Worm (Caenorhabditis elegans) whole organism, L1 larva: ENCODE data around the gene spig-7.
A peak's percentile ranks its signal among the peaks of the same experiment; 100 is the strongest.

Experiments used
- C16A3.4 ChIP-seq: fragments of 150-350 bp; optimal IDR thresholded peaks from 2 replicates; lab custom pipeline; 2014; ENCODE audit warnings: missing biosample characterization, missing genetic modification characterization
- C34B4.2 ChIP-seq: sonication (generic microtip); optimal IDR thresholded peaks from 2 replicates; lab custom pipeline; 2017; ENCODE audit warnings: mild to moderate bottlenecking, missing genetic modification characterization, missing compliant biosample characterization
- ama-1 ChIP-seq: fragments of 150-350 bp; optimal IDR thresholded peaks from 2 replicates; lab custom pipeline; 2014
- ceh-8 ChIP-seq: fragments of 200-800 bp; sonication (Bioruptor generic); optimal IDR thresholded peaks from 2 replicates; lab custom pipeline; 2018; ENCODE audit warnings: mild to moderate bottlenecking, missing genetic modification characterization, moderate library complexity, missing compliant biosample characterization
- ceh-82 ChIP-seq, 3 experiments: fragments of 150-350 bp in 1 of 3; sonication (generic microtip) in 2 of 3; optimal IDR thresholded peaks; 2 replicates each; lab custom pipeline; 2014 to 2017; ENCODE audit warnings: missing biosample characterization in 3 of 3, missing genetic modification characterization in 3 of 3
- ceh-88 ChIP-seq: fragments of 200-800 bp; sonication (Bioruptor generic); IDR thresholded peaks from 2 replicates; pipeline ENCODE4 v1.3.6; 2022; ENCODE audit warnings: missing genetic modification characterization, missing compliant biosample characterization
- ceh-90 ChIP-seq: sonication (generic microtip); optimal IDR thresholded peaks from 2 replicates; lab custom pipeline; 2016; ENCODE audit warnings: missing genetic modification characterization, missing compliant biosample characterization
- ces-1 ChIP-seq: fragments of 150-350 bp; optimal IDR thresholded peaks from 2 replicates; lab custom pipeline; 2014; ENCODE audit warnings: missing biosample characterization, missing genetic modification reagents, missing genetic modification characterization
- dpl-1 ChIP-seq, 3 experiments: fragments of 150-350 bp in 2 of 3; sonication (generic microtip) in 1 of 3; optimal IDR thresholded peaks; 2 replicates each; lab custom pipeline; 2014 to 2017; ENCODE audit warnings: missing biosample characterization in 3 of 3, missing genetic modification characterization in 3 of 3, missing genetic modification reagents in 3 of 3
- dsc-1 ChIP-seq: sonication (generic microtip); optimal IDR thresholded peaks from 2 replicates; lab custom pipeline; 2016; ENCODE audit warnings: mild to moderate bottlenecking, missing genetic modification characterization, missing compliant biosample characterization
- efl-3 ChIP-seq: fragments of 200-800 bp; sonication (Bioruptor generic); optimal IDR thresholded peaks from 2 replicates; lab custom pipeline; 2018; ENCODE audit warnings: mild to moderate bottlenecking, missing genetic modification characterization, missing compliant biosample characterization
- egl-13 ChIP-seq: sonication (generic microtip); optimal IDR thresholded peaks from 2 replicates; lab custom pipeline; 2016; ENCODE audit warnings: missing genotype, missing genetic modification reagents, missing genetic modification characterization, missing compliant biosample characterization
- ets-5 ChIP-seq: fragments of 200-800 bp; sonication (Bioruptor generic); IDR thresholded peaks from 2 replicates; pipeline ENCODE4 v1.3.6; 2022; ENCODE audit warnings: missing genetic modification characterization, missing compliant biosample characterization
- fkh-10 ChIP-seq: sonication (generic microtip); optimal IDR thresholded peaks from 2 replicates; lab custom pipeline; 2017; ENCODE audit warnings: missing biosample characterization, missing genetic modification reagents, missing genetic modification characterization
- fkh-4 ChIP-seq: sonication (generic microtip); optimal IDR thresholded peaks from 2 replicates; lab custom pipeline; 2016; ENCODE audit warnings: missing compliant biosample characterization, missing genetic modification characterization, borderline replicate concordance
- fkh-8 ChIP-seq: sonication (generic microtip); optimal IDR thresholded peaks from 2 replicates; lab custom pipeline; 2016; ENCODE audit warnings: mild to moderate bottlenecking, missing genetic modification characterization, missing compliant biosample characterization
- fos-1 ChIP-seq: fragments of 150-350 bp; optimal IDR thresholded peaks from 2 replicates; lab custom pipeline; 2014; ENCODE audit warnings: missing biosample characterization, missing genetic modification characterization
- hlh-17 ChIP-seq: fragments of 200-800 bp; sonication (Bioruptor generic); optimal IDR thresholded peaks from 2 replicates; lab custom pipeline; 2018; ENCODE audit warnings: missing genetic modification characterization, mild to moderate bottlenecking, missing compliant biosample characterization, moderate library complexity, borderline replicate concordance
- hlh-4 ChIP-seq: sonication (generic microtip); optimal IDR thresholded peaks from 2 replicates; lab custom pipeline; 2016; ENCODE audit warnings: mild to moderate bottlenecking, missing genetic modification characterization, missing compliant biosample characterization
- irx-1 ChIP-seq: sonication (generic microtip); optimal IDR thresholded peaks from 2 replicates; lab custom pipeline; 2016; ENCODE audit warnings: missing genetic modification characterization, missing compliant biosample characterization
- isw-1 ChIP-seq: fragments of 200-800 bp; sonication (Bioruptor generic); IDR thresholded peaks from 2 replicates; pipeline ENCODE4 v1.3.6; 2022; ENCODE audit warnings: missing genetic modification characterization, missing compliant biosample characterization
- jun-1 ChIP-seq: fragments of 150-350 bp; optimal IDR thresholded peaks from 2 replicates; lab custom pipeline; 2014; ENCODE audit warnings: missing biosample characterization, missing genetic modification reagents, missing genetic modification characterization
- lin-14 ChIP-seq: fragments of 200-800 bp; sonication (Bioruptor generic); optimal IDR thresholded peaks from 2 replicates; lab custom pipeline; 2018; ENCODE audit warnings: mild to moderate bottlenecking, missing genetic modification characterization, moderate library complexity, missing compliant biosample characterization
- lin-35 ChIP-seq, 2 experiments: fragments of 150-350 bp; optimal IDR thresholded peaks; 2 replicates each; lab custom pipeline; 2014; ENCODE audit warnings: missing biosample characterization in 2 of 2, missing genetic modification characterization in 2 of 2, missing genetic modification reagents in 2 of 2
- mdl-1 ChIP-seq, 2 experiments: fragments of 150-350 bp; optimal IDR thresholded peaks; 2 replicates each; lab custom pipeline; 2014 to 2017; ENCODE audit warnings: missing biosample characterization in 2 of 2, missing genetic modification characterization in 2 of 2, inconsistent platforms in 1 of 2
- mep-1 ChIP-seq: fragments of 150-350 bp; optimal IDR thresholded peaks from 2 replicates; lab custom pipeline; 2014; ENCODE audit warnings: missing biosample characterization, missing genetic modification characterization
- nhr-12 ChIP-seq: sonication (generic microtip); optimal IDR thresholded peaks from 2 replicates; lab custom pipeline; 2017; ENCODE audit warnings: missing biosample characterization, missing genetic modification characterization
- nhr-19 ChIP-seq: fragments of 200-800 bp; sonication (Bioruptor generic); conservative IDR thresholded peaks from 2 replicates; pipeline ENCODE4 v1.3.6; 2022; ENCODE audit warnings: missing genetic modification characterization, missing compliant biosample characterization
- nhr-20 ChIP-seq: sonication (generic microtip); optimal IDR thresholded peaks from 2 replicates; lab custom pipeline; 2016; ENCODE audit warnings: mild to moderate bottlenecking, missing genetic modification characterization, missing compliant biosample characterization
- nhr-28 ChIP-seq: fragments of 150-350 bp; optimal IDR thresholded peaks from 2 replicates; lab custom pipeline; 2014; ENCODE audit warnings: missing biosample characterization, missing genetic modification characterization
- nhr-47 ChIP-seq: sonication (generic microtip); optimal IDR thresholded peaks from 2 replicates; lab custom pipeline; 2016; ENCODE audit warnings: mild to moderate bottlenecking, missing genetic modification characterization, moderate library complexity, missing compliant biosample characterization
- nhr-71 ChIP-seq: sonication (generic microtip); optimal IDR thresholded peaks from 2 replicates; lab custom pipeline; 2016; ENCODE audit warnings: mild to moderate bottlenecking, missing genetic modification characterization, moderate library complexity, missing compliant biosample characterization
- nhr-77 ChIP-seq: fragments of 150-350 bp; optimal IDR thresholded peaks from 2 replicates; lab custom pipeline; 2014; ENCODE audit warnings: missing biosample characterization, missing genetic modification characterization
- nhr-85 ChIP-seq: sonication (generic microtip); peaks from one replicate; lab custom pipeline; 2016; ENCODE audit warnings: missing genetic modification characterization, inconsistent platforms, missing compliant biosample characterization
- pax-3 ChIP-seq: fragments of 200-800 bp; sonication (Bioruptor generic); optimal IDR thresholded peaks from 2 replicates; lab custom pipeline; 2018; ENCODE audit warnings: mild to moderate bottlenecking, missing genetic modification characterization, moderate library complexity, missing compliant biosample characterization
- pqm-1 ChIP-seq: sonication (generic microtip); optimal IDR thresholded peaks from 3 replicates; lab custom pipeline; 2017; ENCODE audit warnings: missing biosample characterization, missing genetic modification characterization
- rnt-1 ChIP-seq: sonication (generic microtip); optimal IDR thresholded peaks from 2 replicates; lab custom pipeline; 2016; ENCODE audit warnings: mild to moderate bottlenecking, missing genetic modification characterization, moderate library complexity, missing compliant biosample characterization
- skn-1 ChIP-seq: fragments of 150-350 bp; optimal IDR thresholded peaks from 2 replicates; lab custom pipeline; 2014; ENCODE audit warnings: missing biosample characterization, missing genetic modification characterization
- snpc-4 ChIP-seq: fragments of 150-350 bp; optimal IDR thresholded peaks from 2 replicates; lab custom pipeline; 2014; ENCODE audit warnings: missing biosample characterization, missing genetic modification characterization
- sox-4 ChIP-seq: sonication (generic microtip); optimal IDR thresholded peaks from 2 replicates; lab custom pipeline; 2016; ENCODE audit warnings: missing genetic modification characterization, missing compliant biosample characterization
- sptf-1 ChIP-seq: fragments of 150-350 bp; optimal IDR thresholded peaks from 2 replicates; lab custom pipeline; 2014; ENCODE audit warnings: missing biosample characterization, missing genetic modification characterization
- swsn-7 ChIP-seq: sonication (generic microtip); optimal IDR thresholded peaks from 2 replicates; lab custom pipeline; 2016; ENCODE audit warnings: missing genetic modification characterization, missing compliant biosample characterization
- tbx-2 ChIP-seq: sonication (generic microtip); optimal IDR thresholded peaks from 2 replicates; lab custom pipeline; 2016; ENCODE audit warnings: missing genetic modification characterization, missing compliant biosample characterization
- unc-86 ChIP-seq: sonication (generic microtip); optimal IDR thresholded peaks from 2 replicates; lab custom pipeline; 2016; ENCODE audit warnings: missing genetic modification characterization, missing compliant biosample characterization
- unc-98 ChIP-seq: fragments of 200-800 bp; sonication (Bioruptor generic); IDR thresholded peaks from 2 replicates; pipeline ENCODE4 v1.3.6; 2022; ENCODE audit warnings: missing genetic modification characterization, missing compliant biosample characterization
- vab-15 ChIP-seq: sonication (generic microtip); optimal IDR thresholded peaks from 2 replicates; lab custom pipeline; 2017; ENCODE audit warnings: missing genotype, mild to moderate bottlenecking, missing genetic modification characterization, missing compliant biosample characterization
- ztf-4 ChIP-seq: fragments of 150-350 bp; optimal IDR thresholded peaks from 2 replicates; lab custom pipeline; 2014; ENCODE audit warnings: missing biosample characterization, missing genetic modification characterization

The spig-7 gene

DNA sequence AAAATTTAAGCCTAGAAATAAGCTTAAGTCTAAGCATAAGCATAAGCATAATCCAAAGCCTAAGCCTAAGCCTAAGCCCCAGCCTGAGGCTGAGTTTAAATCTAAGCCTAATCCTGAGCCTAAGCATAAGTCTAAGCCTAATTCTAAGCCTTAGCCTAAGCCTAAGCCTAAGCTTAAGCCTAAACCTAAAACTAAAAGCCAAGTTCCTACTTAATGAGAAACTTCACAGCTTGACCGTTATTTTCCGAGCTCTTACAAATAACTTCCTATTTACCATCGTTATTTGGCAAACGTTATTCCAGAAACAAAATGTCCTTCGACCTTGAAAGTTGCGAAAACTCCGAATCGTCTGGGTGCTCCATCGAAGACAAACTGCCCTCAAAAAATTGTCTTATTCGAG lies 12.8 kb upstream of the spig-7 start, which contains the start of gene C38C3.4:
TSS of gene C38C3.4 (plus strand) at position 301 of the 400 bp plus-strand sequence.
- TF ChIP-seq sptf-1 (tag; lab: Kevin White, UChicago), result no peak
- TF ChIP-seq vab-15 (tag; lab: Kevin White, UChicago), result no peak
- TF ChIP-seq snpc-4 (tag; lab: Kevin White, UChicago), result no peak
- TF ChIP-seq nhr-71 (tag; lab: Kevin White, UChicago), result no peak
- no peak for TF ChIP-seq nhr-20 (tag; lab: Kevin White, UChicago)
- no peak for TF ChIP-seq unc-98
- no peak for TF ChIP-seq pax-3 (tag; lab: Kevin White, UChicago)
- no peak for TF ChIP-seq rnt-1 (tag; lab: Kevin White, UChicago)
- TF ChIP-seq ceh-90 (tag; lab: Kevin White, UChicago), result no peak
- no peak for TF ChIP-seq efl-3 (GFP tag; lab: Kevin White, UChicago)
- no peak for TF ChIP-seq C16A3.4
- no peak for TF ChIP-seq tbx-2
- no peak for TF ChIP-seq ceh-8 (GFP tag; lab: Kevin White, UChicago)
- no peak for TF ChIP-seq mep-1 (tag; lab: Kevin White, UChicago)
- no peak for TF ChIP-seq nhr-12 (tag; lab: Kevin White, UChicago)
- TF ChIP-seq ceh-88, result no peak
- no peak for TF ChIP-seq hlh-17 (GFP tag; lab: Kevin White, UChicago)
- TF ChIP-seq nhr-47 (tag; lab: Kevin White, UChicago), result no peak
- no peak for TF ChIP-seq fos-1 (tag; lab: Kevin White, UChicago)

DNA sequence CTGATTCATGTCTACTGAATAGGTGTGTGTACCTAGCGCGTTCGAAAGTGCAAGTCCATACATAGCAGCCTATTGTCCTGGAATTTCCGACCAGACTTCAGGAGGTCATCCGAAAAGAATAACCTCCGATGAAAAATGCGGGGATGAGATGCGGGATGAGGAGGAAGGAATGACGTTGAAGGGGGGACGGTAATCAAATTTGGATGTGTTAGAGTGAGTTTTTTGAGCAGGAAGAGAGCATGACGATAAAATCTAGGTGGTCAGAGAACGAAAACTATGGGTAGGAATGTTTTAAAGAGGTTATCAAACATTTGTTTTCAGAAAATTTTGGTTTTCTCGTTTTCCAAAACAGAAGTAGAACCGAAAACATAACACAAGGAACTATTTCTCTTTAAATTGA lies 8.5 kb upstream of the spig-7 start:
- TF ChIP-seq lin-35 (GFP tag; optimal IDR thresholded peaks at IDR 0.05; lab: Kevin White, UChicago) (no peak), swsn-7 (tag; lab: Kevin White, UChicago) (no peak), tbx-2 (no peak), ces-1 (peak; percentile 76), lin-14 (GFP tag; lab: Kevin White, UChicago) (peak; percentile 84), unc-86 (tag; lab: Kevin White, UChicago) (no peak), fkh-10 (GFP tag; lab: Kevin White, UChicago) (peak; percentile 94), nhr-85 (tag; lab: Kevin White, UChicago) (no peak)

DNA sequence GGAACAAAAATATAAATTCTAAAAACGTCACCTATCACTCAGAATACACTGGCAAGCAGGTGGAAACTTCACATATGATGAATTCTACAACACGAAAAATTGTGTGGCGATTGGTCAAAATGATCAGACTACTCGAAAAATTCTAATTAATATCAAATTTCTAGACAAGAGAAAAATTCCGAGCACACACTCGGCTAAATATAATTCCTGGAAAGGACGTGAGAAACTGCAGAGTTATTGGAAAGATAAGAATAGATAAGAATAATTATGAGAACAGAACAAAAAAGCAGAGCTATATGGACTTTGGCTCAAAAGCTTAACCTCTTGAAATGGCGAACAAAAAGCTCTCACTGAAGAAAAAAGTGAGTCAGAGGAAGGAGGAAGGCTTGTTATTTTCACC lies 7.3 kb upstream of the spig-7 start:
- no peak for TF ChIP-seq dpl-1 (GFP tag; optimal IDR thresholded peaks at IDR 0.05; lab: Kevin White, UChicago)
- TF ChIP-seq snpc-4 (tag; lab: Kevin White, UChicago), result no peak
- peak; percentile 2 for TF ChIP-seq sox-4 (tag; lab: Kevin White, UChicago)
- TF ChIP-seq fkh-8 (tag; lab: Kevin White, UChicago), result peak; percentile 85
- peak; percentile 70 for TF ChIP-seq dsc-1
- peak; percentile 53 for TF ChIP-seq hlh-4 (tag; lab: Kevin White, UChicago)
- TF ChIP-seq nhr-71 (tag; lab: Kevin White, UChicago), result peak; percentile 48
- TF ChIP-seq lin-14 (GFP tag; lab: Kevin White, UChicago), result peak; percentile 30
- peak; percentile 30 for TF ChIP-seq nhr-47 (tag; lab: Kevin White, UChicago)

DNA sequence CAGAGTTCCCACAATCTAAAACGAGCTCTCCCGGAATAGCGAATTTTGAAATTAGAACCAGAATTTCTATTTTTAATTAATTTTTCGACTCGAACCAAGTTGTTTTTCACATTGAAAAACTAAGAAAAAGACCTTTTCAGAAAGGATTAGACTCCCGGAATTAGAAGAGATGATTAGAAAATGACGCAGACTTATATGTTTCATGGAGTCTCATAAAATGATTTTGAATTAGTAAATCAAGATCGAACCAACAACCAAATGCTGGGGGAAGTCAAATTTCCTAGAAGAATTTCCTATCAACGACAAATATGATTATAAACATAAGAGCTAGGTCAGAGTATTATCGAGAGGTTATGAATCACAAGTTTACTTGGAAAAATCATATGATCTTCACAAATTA lies 5.9 kb upstream of the spig-7 start:
- TF ChIP-seq dsc-1 (peak; percentile 71), pqm-1 (tag; lab: Kevin White, UChicago) (no peak), skn-1 (tag; lab: Kevin White, UChicago) (no peak), isw-1 (GFP tag; lab: Robert Waterston, UW) (no peak), irx-1 (tag; lab: Kevin White, UChicago) (no peak), egl-13 (tag; lab: Kevin White, UChicago) (no peak), nhr-28 (tag; lab: Kevin White, UChicago) (no peak), ama-1 (lab: Kevin White, UChicago) (no peak), unc-86 (tag; lab: Kevin White, UChicago) (no peak), fos-1 (tag; lab: Kevin White, UChicago) (no peak), nhr-19 (GFP tag; lab: Robert Waterston, UW) (no peak), pax-3 (tag; lab: Kevin White, UChicago) (no peak), lin-14 (GFP tag; lab: Kevin White, UChicago) (peak; percentile 56), ets-5 (no peak), nhr-77 (tag; lab: Kevin White, UChicago) (no peak), ceh-88 (no peak), dpl-1 (GFP tag; optimal IDR thresholded peaks at IDR 0.05; lab: Kevin White, UChicago) (no peak), mdl-1 (tag; optimal IDR thresholded peaks at IDR 0.05; lab: Kevin White, UChicago) (no peak), fkh-4 (tag; lab: Kevin White, UChicago) (no peak), jun-1 (no peak), vab-15 (tag; lab: Kevin White, UChicago) (no peak), tbx-2 (no peak), nhr-71 (tag; lab: Kevin White, UChicago) (peak; percentile 51), ztf-4 (tag; lab: Kevin White, UChicago) (no peak), ceh-82 (tag; optimal IDR thresholded peaks at IDR 0.05; lab: Kevin White, UChicago) (no peak), C34B4.2 (tag; lab: Kevin White, UChicago) (no peak)
